Worm (Caenorhabditis elegans): ENCODE data around the gene irld-52.
"Not testable (repeated sequence)": the region's sequence is repeated elsewhere in the genome, so short reads cannot be mapped to it uniquely, and the experiment has no call there.

Gene irld-52

ce11 chrV:15779128-15779729 lies at the start of gene irld-52, which contains the start of gene nhr-285:
TSS of gene irld-52 (plus strand) at chrV:15779679.
TSS of gene nhr-285 (minus strand) at chrV:15779228.
- TF ChIP-seq med-1 (GFP tag; optimal IDR thresholded peaks at IDR 0.05; ENCODE audit: insufficient read depth) (no peak), cog-1 (tag; optimal IDR thresholded peaks at IDR 0.05) (no peak), ref-1 (GFP tag; conservative IDR thresholded peaks at IDR 0.05) (no peak), ztf-23 (GFP tag; IDR thresholded peaks at IDR 0.05) (no peak), ztf-29 (GFP tag; IDR thresholded peaks at IDR 0.05) (no peak), flt-1 (GFP tag; IDR thresholded peaks at IDR 0.05) (no peak), klf-2 (GFP tag; conservative IDR thresholded peaks at IDR 0.05) (no peak), tab-1 (GFP tag; IDR thresholded peaks at IDR 0.05) (no peak), T22C8.4 (GFP tag; IDR thresholded peaks at IDR 0.05) (no peak)

ce11 chrV:15730459-15730858 lies 49.0 kb upstream of the irld-52 start, which contains the start of gene Y6E2A.10:
TSS of gene Y6E2A.10 (minus strand) at chrV:15730559.
- TF ChIP-seq T22C8.4 (GFP tag; IDR thresholded peaks at IDR 0.05) (no peak), klf-2 (GFP tag; conservative IDR thresholded peaks at IDR 0.05) (no peak), cog-1 (tag; optimal IDR thresholded peaks at IDR 0.05) (no peak), flt-1 (GFP tag; IDR thresholded peaks at IDR 0.05) (no peak), med-1 (GFP tag; optimal IDR thresholded peaks at IDR 0.05; ENCODE audit: insufficient read depth) (no peak), ztf-29 (GFP tag; IDR thresholded peaks at IDR 0.05) (no peak), ref-1 (GFP tag; conservative IDR thresholded peaks at IDR 0.05) (no peak)

ce11 chrV:15732209-15732608 lies 47.3 kb upstream of the irld-52 start, which contains the start of gene str-38:
TSS of gene str-38 (minus strand) at chrV:15732309.
- TF ChIP-seq ztf-23 (GFP tag; IDR thresholded peaks at IDR 0.05): no peak
- TF ChIP-seq ztf-29 (GFP tag; IDR thresholded peaks at IDR 0.05): no peak
- TF ChIP-seq med-1 (GFP tag; optimal IDR thresholded peaks at IDR 0.05; ENCODE audit: insufficient read depth): no peak
- TF ChIP-seq tab-1 (GFP tag; IDR thresholded peaks at IDR 0.05): no peak
- TF ChIP-seq T22C8.4 (GFP tag; IDR thresholded peaks at IDR 0.05): no peak
- TF ChIP-seq flt-1 (GFP tag; IDR thresholded peaks at IDR 0.05): no peak
- TF ChIP-seq klf-2 (GFP tag; conservative IDR thresholded peaks at IDR 0.05): no peak
- no peak for TF ChIP-seq ref-1 (GFP tag; conservative IDR thresholded peaks at IDR 0.05)
- no peak for TF ChIP-seq cog-1 (tag; optimal IDR thresholded peaks at IDR 0.05)

- TF ChIP-seq ref-1 (GFP tag; conservative IDR thresholded peaks at IDR 0.05) (no peak), med-1 (GFP tag; optimal IDR thresholded peaks at IDR 0.05; ENCODE audit: insufficient read depth) (no peak), T22C8.4 (GFP tag; IDR thresholded peaks at IDR 0.05) (no peak), ztf-29 (GFP tag; IDR thresholded peaks at IDR 0.05) (no peak), klf-2 (GFP tag; conservative IDR thresholded peaks at IDR 0.05) (no peak), flt-1 (GFP tag; IDR thresholded peaks at IDR 0.05) (no peak), tab-1 (GFP tag; IDR thresholded peaks at IDR 0.05) (no peak), ztf-23 (GFP tag; IDR thresholded peaks at IDR 0.05) (no peak), cog-1 (tag; optimal IDR thresholded peaks at IDR 0.05) (no peak)
Measured at ce11 chrV:15733020-15733419, 46.5 kb upstream of the irld-52 start.

ce11 chrV:15733568-15733967 lies 45.9 kb upstream of the irld-52 start, which contains the start of gene T23D5.3:
TSS of gene T23D5.3 (minus strand) at chrV:15733668.
- TF ChIP-seq cog-1 (tag; optimal IDR thresholded peaks at IDR 0.05) (no peak), ref-1 (GFP tag; conservative IDR thresholded peaks at IDR 0.05) (no peak), ztf-23 (GFP tag; IDR thresholded peaks at IDR 0.05) (no peak)

- TF ChIP-seq cog-1 (tag; optimal IDR thresholded peaks at IDR 0.05): no peak
- TF ChIP-seq ztf-23 (GFP tag; IDR thresholded peaks at IDR 0.05): no peak
- TF ChIP-seq tab-1 (GFP tag; IDR thresholded peaks at IDR 0.05): no peak
- TF ChIP-seq flt-1 (GFP tag; IDR thresholded peaks at IDR 0.05): no peak
- no peak for TF ChIP-seq klf-2 (GFP tag; conservative IDR thresholded peaks at IDR 0.05)
- no peak for TF ChIP-seq ztf-29 (GFP tag; IDR thresholded peaks at IDR 0.05)
Measured at ce11 chrV:15735720-15736119, 43.8 kb upstream of the irld-52 start, which contains the start of gene str-27. TSS of gene str-27 (minus strand) at chrV:15735820.

- no peak for TF ChIP-seq med-1 (GFP tag; optimal IDR thresholded peaks at IDR 0.05; ENCODE audit: insufficient read depth)
- no peak for TF ChIP-seq ref-1 (GFP tag; conservative IDR thresholded peaks at IDR 0.05)
- TF ChIP-seq flt-1 (GFP tag; IDR thresholded peaks at IDR 0.05): no peak
- no peak for TF ChIP-seq klf-2 (GFP tag; conservative IDR thresholded peaks at IDR 0.05)
- TF ChIP-seq cog-1 (tag; optimal IDR thresholded peaks at IDR 0.05): no peak
- no peak for TF ChIP-seq T22C8.4 (GFP tag; IDR thresholded peaks at IDR 0.05)
- TF ChIP-seq ztf-23 (GFP tag; IDR thresholded peaks at IDR 0.05): no peak
- TF ChIP-seq ztf-29 (GFP tag; IDR thresholded peaks at IDR 0.05): no peak
- TF ChIP-seq tab-1 (GFP tag; IDR thresholded peaks at IDR 0.05): no peak
Measured at ce11 chrV:15741851-15742250, 37.6 kb upstream of the irld-52 start, which contains the start of gene str-18. TSS of gene str-18 (minus strand) at chrV:15741951.

ce11 chrV:15744366-15744765 lies 35.1 kb upstream of the irld-52 start, which contains the start of gene str-19:
TSS of gene str-19 (minus strand) at chrV:15744466.
- TF ChIP-seq T22C8.4 (GFP tag; IDR thresholded peaks at IDR 0.05); ztf-23 (GFP tag; IDR thresholded peaks at IDR 0.05); ref-1 (GFP tag; conservative IDR thresholded peaks at IDR 0.05): not testable (repeated sequence)

- not testable (repeated sequence) for TF ChIP-seq ztf-29 (GFP tag; IDR thresholded peaks at IDR 0.05); ref-1 (GFP tag; conservative IDR thresholded peaks at IDR 0.05); tab-1 (GFP tag; IDR thresholded peaks at IDR 0.05)
Measured at ce11 chrV:15748343-15748742, 31.1 kb upstream of the irld-52 start, which contains the start of gene T23D5.8. TSS of gene T23D5.8 (minus strand) at chrV:15748443.

- TF ChIP-seq klf-2 (GFP tag; conservative IDR thresholded peaks at IDR 0.05) (no peak), ztf-23 (GFP tag; IDR thresholded peaks at IDR 0.05) (no peak), tab-1 (GFP tag; IDR thresholded peaks at IDR 0.05) (no peak), ztf-29 (GFP tag; IDR thresholded peaks at IDR 0.05) (no peak), med-1 (GFP tag; optimal IDR thresholded peaks at IDR 0.05; ENCODE audit: insufficient read depth) (no peak), flt-1 (GFP tag; IDR thresholded peaks at IDR 0.05) (no peak), T22C8.4 (GFP tag; IDR thresholded peaks at IDR 0.05) (no peak)
Measured at ce11 chrV:15750130-15750529, 29.3 kb upstream of the irld-52 start, which contains the start of gene str-6. TSS of gene str-6 (minus strand) at chrV:15750230.
